Worm (Caenorhabditis elegans) whole organism, L2 larva: ENCODE measurements around the gene chpf-1.
A peak's percentile ranks its signal among the peaks of the same experiment; 100 is the strongest.

Experiments used
- F13H6.1 ChIP-seq: sonication (generic microtip); optimal IDR thresholded peaks from 2 replicates; lab custom pipeline; 2016; ENCODE audit warnings: missing genetic modification characterization, missing compliant biosample characterization
- R02D3.7 ChIP-seq: fragments of 150-350 bp; optimal IDR thresholded peaks from 2 replicates; lab custom pipeline; 2014; ENCODE audit warnings: missing biosample characterization, missing genetic modification characterization
- ZK546.5 ChIP-seq: sonication (generic microtip); optimal IDR thresholded peaks from 2 replicates; lab custom pipeline; 2017; ENCODE audit warnings: missing biosample characterization, missing genetic modification characterization
- alr-1 ChIP-seq: fragments of 150-350 bp; optimal IDR thresholded peaks from 2 replicates; lab custom pipeline; 2014; ENCODE audit warnings: missing biosample characterization, missing genetic modification characterization
- aly-2 ChIP-seq: fragments of 150-350 bp; optimal IDR thresholded peaks from 2 replicates; lab custom pipeline; 2014; ENCODE audit warnings: missing biosample characterization, missing genetic modification characterization
- ama-1 ChIP-seq: fragments of 150-350 bp; optimal IDR thresholded peaks from 2 replicates; lab custom pipeline; 2018; ENCODE audit warnings: inconsistent platforms
- ceh-82 ChIP-seq: fragments of 150-350 bp; optimal IDR thresholded peaks from 2 replicates; lab custom pipeline; 2014; ENCODE audit warnings: missing biosample characterization, missing genetic modification characterization
- dmd-4 ChIP-seq: sonication (generic microtip); optimal IDR thresholded peaks from 2 replicates; lab custom pipeline; 2017; ENCODE audit warnings: missing biosample characterization, missing genetic modification characterization
- egl-27 ChIP-seq: sonication (generic microtip); optimal IDR thresholded peaks from 3 replicates; lab custom pipeline; 2017; ENCODE audit warnings: missing biosample characterization, missing genetic modification reagents, missing genetic modification characterization
- elt-1 ChIP-seq: fragments of 150-350 bp; optimal IDR thresholded peaks from 2 replicates; lab custom pipeline; 2014; ENCODE audit warnings: missing biosample characterization, missing genetic modification characterization
- elt-3 ChIP-seq: sonication (generic microtip); optimal IDR thresholded peaks from 2 replicates; lab custom pipeline; 2017; ENCODE audit warnings: missing biosample characterization, missing genetic modification characterization
- fos-1 ChIP-seq: fragments of 150-350 bp; optimal IDR thresholded peaks from 2 replicates; lab custom pipeline; 2014; ENCODE audit warnings: missing biosample characterization, missing genetic modification characterization
- lin-13 ChIP-seq: fragments of 150-350 bp; optimal IDR thresholded peaks from 2 replicates; lab custom pipeline; 2014; ENCODE audit warnings: missing biosample characterization, missing genetic modification reagents, missing genetic modification characterization
- mbf-1 ChIP-seq: sonication (generic microtip); optimal IDR thresholded peaks from 2 replicates; lab custom pipeline; 2017; ENCODE audit warnings: missing biosample characterization, missing genetic modification characterization
- nhr-10 ChIP-seq: sonication (generic microtip); optimal IDR thresholded peaks from 2 replicates; lab custom pipeline; 2017; ENCODE audit warnings: missing biosample characterization, missing genetic modification characterization
- nhr-11 ChIP-seq: fragments of 150-350 bp; optimal IDR thresholded peaks from 2 replicates; lab custom pipeline; 2014; ENCODE audit warnings: missing biosample characterization, missing genetic modification characterization
- nhr-12 ChIP-seq: fragments of 150-350 bp; optimal IDR thresholded peaks from 2 replicates; lab custom pipeline; 2014; ENCODE audit warnings: missing biosample characterization, missing genetic modification characterization
- nhr-129 ChIP-seq: fragments of 150-350 bp; optimal IDR thresholded peaks from 2 replicates; lab custom pipeline; 2014; ENCODE audit warnings: missing biosample characterization, missing genetic modification characterization
- nhr-21 ChIP-seq: fragments of 150-350 bp; optimal IDR thresholded peaks from 2 replicates; lab custom pipeline; 2014; ENCODE audit warnings: missing biosample characterization, missing genetic modification characterization
- nhr-23 ChIP-seq: fragments of 150-350 bp; optimal IDR thresholded peaks from 2 replicates; lab custom pipeline; 2014; ENCODE audit warnings: missing biosample characterization, missing genetic modification reagents, missing genetic modification characterization
- nhr-237 ChIP-seq: fragments of 150-350 bp; optimal IDR thresholded peaks from 2 replicates; lab custom pipeline; 2014; ENCODE audit warnings: missing biosample characterization, missing genetic modification characterization
- nhr-25 ChIP-seq: fragments of 150-350 bp; sonication (generic microtip); optimal IDR thresholded peaks from 3 replicates; lab custom pipeline; 2014; ENCODE audit warnings: missing biosample characterization, missing genetic modification characterization
- nhr-6 ChIP-seq: fragments of 150-350 bp; optimal IDR thresholded peaks from 2 replicates; lab custom pipeline; 2014; ENCODE audit warnings: missing biosample characterization, missing genetic modification characterization
- nhr-77 ChIP-seq: fragments of 150-350 bp; optimal IDR thresholded peaks from 2 replicates; lab custom pipeline; 2014; ENCODE audit warnings: missing biosample characterization, missing genetic modification characterization
- sem-4 ChIP-seq: fragments of 150-350 bp; optimal IDR thresholded peaks from 2 replicates; lab custom pipeline; 2014; ENCODE audit warnings: missing biosample characterization, missing genetic modification reagents, missing genetic modification characterization
- skn-1 ChIP-seq: sonication (generic microtip); optimal IDR thresholded peaks from 2 replicates; lab custom pipeline; 2017; ENCODE audit warnings: missing biosample characterization, missing genetic modification characterization
- sma-9 ChIP-seq, 2 experiments: fragments of 150-350 bp in 1 of 2; sonication (generic microtip) in 1 of 2; optimal IDR thresholded peaks; 2 replicates each; lab custom pipeline; 2014 to 2016; ENCODE audit warnings: missing genetic modification characterization in 2 of 2, mild to moderate bottlenecking in 1 of 2, missing biosample characterization in 1 of 2, missing compliant biosample characterization in 1 of 2, missing genetic modification reagents in 1 of 2, moderate library complexity in 1 of 2
- snpc-4 ChIP-seq: fragments of 150-350 bp; optimal IDR thresholded peaks from 2 replicates; lab custom pipeline; 2014; ENCODE audit warnings: missing biosample characterization, missing genetic modification characterization
- unc-39 ChIP-seq: fragments of 150-350 bp; optimal IDR thresholded peaks from 2 replicates; lab custom pipeline; 2014; ENCODE audit warnings: missing biosample characterization, missing genetic modification characterization
- unc-62 ChIP-seq: fragments of 150-350 bp; optimal IDR thresholded peaks from 2 replicates; lab custom pipeline; 2014; ENCODE audit warnings: missing biosample characterization, missing genetic modification reagents, missing genetic modification characterization
- zag-1 ChIP-seq: fragments of 150-350 bp; optimal IDR thresholded peaks from 2 replicates; lab custom pipeline; 2014; ENCODE audit warnings: missing biosample characterization, missing genetic modification characterization
- ztf-11 ChIP-seq: sonication (generic microtip); optimal IDR thresholded peaks from 2 replicates; lab custom pipeline; 2017; ENCODE audit warnings: missing biosample characterization, missing genetic modification characterization
- ztf-4 ChIP-seq: fragments of 150-350 bp; optimal IDR thresholded peaks from 2 replicates; lab custom pipeline; 2014; ENCODE audit warnings: missing biosample characterization, missing genetic modification characterization

chpf-1 gene

ce11 chrV:10159972-10160371 lies 43.3 kb downstream of the chpf-1 start:
- TF ChIP-seq R02D3.7 (no peak), unc-62 (no peak), lin-13 (GFP tag; lab: Kevin White, UChicago) (no peak), nhr-237 (tag; lab: Kevin White, UChicago) (no peak), nhr-21 (tag; lab: Kevin White, UChicago) (no peak), alr-1 (tag; lab: Kevin White, UChicago) (no peak), aly-2 (tag; lab: Kevin White, UChicago) (no peak), sem-4 (tag; lab: Kevin White, UChicago) (no peak), elt-3 (tag; lab: Kevin White, UChicago) (no peak), sma-9 (GFP tag; optimal IDR thresholded peaks at IDR 0.05; lab: Kevin White, UChicago) (peak; percentile 36), sma-9 (tag; optimal IDR thresholded peaks at IDR 0.05; lab: Kevin White, UChicago) (no peak), snpc-4 (tag; lab: Kevin White, UChicago) (no peak), ama-1 (lab: Kevin White, UChicago) (no peak), fos-1 (peak; percentile 65), zag-1 (tag; lab: Kevin White, UChicago) (no peak)

- TF ChIP-seq nhr-11 (tag; lab: Kevin White, UChicago) (no peak), nhr-77 (tag; lab: Kevin White, UChicago) (no peak), nhr-129 (tag; lab: Kevin White, UChicago) (no peak), nhr-6 (tag; lab: Kevin White, UChicago) (no peak), dmd-4 (tag; lab: Kevin White, UChicago) (no peak), unc-39 (no peak), ztf-11 (tag; lab: Kevin White, UChicago) (no peak), elt-3 (tag; lab: Kevin White, UChicago) (no peak), F13H6.1 (no peak), R02D3.7 (no peak)
Measured at ce11 chrV:10158528-10158927, 44.8 kb downstream of the chpf-1 start, which contains the start of gene srsx-30. TSS of gene srsx-30 (plus strand) at chrV:10158828.

- TF ChIP-seq elt-1 (tag; lab: Kevin White, UChicago) (no peak), nhr-237 (tag; lab: Kevin White, UChicago) (no peak), aly-2 (tag; lab: Kevin White, UChicago) (no peak), nhr-25 (no peak), ama-1 (lab: Kevin White, UChicago) (no peak), elt-3 (tag; lab: Kevin White, UChicago) (no peak), ztf-4 (tag; lab: Kevin White, UChicago) (no peak), sma-9 (GFP tag; optimal IDR thresholded peaks at IDR 0.05; lab: Kevin White, UChicago) (no peak), sma-9 (tag; optimal IDR thresholded peaks at IDR 0.05; lab: Kevin White, UChicago) (no peak), nhr-23 (tag; lab: Kevin White, UChicago) (no peak), ceh-82 (tag; lab: Kevin White, UChicago) (no peak), egl-27 (no peak), lin-13 (GFP tag; lab: Kevin White, UChicago) (no peak), ztf-11 (tag; lab: Kevin White, UChicago) (no peak), F13H6.1 (no peak), nhr-77 (tag; lab: Kevin White, UChicago) (no peak), nhr-10 (tag; lab: Kevin White, UChicago) (no peak), nhr-12 (no peak), ZK546.5 (tag; lab: Kevin White, UChicago) (no peak)
Measured at ce11 chrV:10154698-10155097, 48.6 kb downstream of the chpf-1 start, which contains the start of gene srsx-29. TSS of gene srsx-29 (plus strand) at chrV:10154998.

ce11 chrV:10153076-10153475 lies 50.2 kb downstream of the chpf-1 start:
- no peak for TF ChIP-seq elt-1 (tag; lab: Kevin White, UChicago)
- TF ChIP-seq fos-1 = no peak
- TF ChIP-seq mbf-1 (tag; lab: Kevin White, UChicago) = no peak
- no peak for TF ChIP-seq skn-1 (tag; lab: Kevin White, UChicago)
- no peak for TF ChIP-seq F13H6.1
- TF ChIP-seq elt-3 (tag; lab: Kevin White, UChicago) = no peak
- no peak for TF ChIP-seq ama-1 (lab: Kevin White, UChicago)
- no peak for TF ChIP-seq ceh-82 (tag; lab: Kevin White, UChicago)
- TF ChIP-seq ztf-11 (tag; lab: Kevin White, UChicago) = no peak
- TF ChIP-seq nhr-77 (tag; lab: Kevin White, UChicago) = no peak
- TF ChIP-seq nhr-6 (tag; lab: Kevin White, UChicago) = no peak
- no peak for TF ChIP-seq alr-1 (tag; lab: Kevin White, UChicago)
- no peak for TF ChIP-seq nhr-237 (tag; lab: Kevin White, UChicago)
- no peak for TF ChIP-seq nhr-10 (tag; lab: Kevin White, UChicago)
- no peak for TF ChIP-seq R02D3.7
